Fruit fly (Drosophila melanogaster): ENCODE results near the gene CG44044.
A peak's percentile ranks its signal among the peaks of the same experiment; 100 is the strongest.

Gene CG44044

DNA sequence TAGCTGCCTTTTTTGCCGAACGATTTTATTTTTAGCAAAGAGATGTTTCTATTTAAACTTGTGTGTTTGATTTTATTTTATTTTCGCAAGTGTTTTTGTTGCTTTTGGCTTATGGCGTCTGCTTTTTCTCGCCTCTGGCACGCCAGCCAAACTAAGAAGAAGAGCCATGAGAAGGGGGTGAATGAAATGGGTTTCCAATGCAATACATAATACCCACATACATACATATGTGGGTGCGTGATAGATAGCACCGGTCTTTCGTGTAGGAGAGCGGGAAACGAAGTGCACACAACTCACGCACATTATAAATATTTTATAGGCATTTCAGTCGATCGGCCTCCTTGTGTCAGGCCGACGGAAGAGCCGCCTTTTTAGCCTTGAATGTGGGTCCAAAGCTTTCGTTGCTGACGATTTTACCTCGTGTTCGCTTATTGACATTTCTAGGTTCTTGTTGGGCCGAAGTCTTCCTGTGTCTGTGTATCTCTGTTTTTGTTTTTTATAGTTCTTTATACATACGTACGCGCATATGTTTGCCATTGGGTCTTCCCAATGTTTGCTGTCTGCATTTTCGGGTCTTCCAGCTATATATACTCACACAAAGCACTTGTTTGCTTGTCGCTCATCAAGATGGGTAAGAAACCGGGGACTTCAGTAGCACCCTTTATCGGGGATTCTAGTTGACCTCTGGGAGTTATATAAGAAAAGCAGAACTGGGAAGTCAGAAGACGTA lies 45.6 kb upstream of the CG44044 start:
- TF ChIP-seq CG14711 (tag; optimal IDR thresholded peaks at IDR 0.05), result no peak
- TF ChIP-seq CG5204 (GFP tag; optimal IDR thresholded peaks at IDR 0.05), result no peak
- TF ChIP-seq toe (GFP tag; optimal IDR thresholded peaks at IDR 0.05), result no peak
- no peak for TF ChIP-seq ovo (GFP tag; optimal IDR thresholded peaks at IDR 0.05)
- no peak for TF ChIP-seq kay (GFP tag; ENCODE audit: borderline replicate concordance)
- TF ChIP-seq CG7045 (GFP tag; optimal IDR thresholded peaks at IDR 0.05), result no peak
- no peak for TF ChIP-seq CG33017 (tag; optimal IDR thresholded peaks at IDR 0.05)
- TF ChIP-seq CG1620 (GFP tag; optimal IDR thresholded peaks at IDR 0.05), result no peak
- no peak for TF ChIP-seq cic (GFP tag; optimal IDR thresholded peaks at IDR 0.05)
- no peak for TF ChIP-seq pad (GFP tag; optimal IDR thresholded peaks at IDR 0.05)
- TF ChIP-seq Hr96 (GFP tag; optimal IDR thresholded peaks at IDR 0.05), result no peak
- no peak for TF ChIP-seq tj (GFP tag; optimal IDR thresholded peaks at IDR 0.05)

DNA sequence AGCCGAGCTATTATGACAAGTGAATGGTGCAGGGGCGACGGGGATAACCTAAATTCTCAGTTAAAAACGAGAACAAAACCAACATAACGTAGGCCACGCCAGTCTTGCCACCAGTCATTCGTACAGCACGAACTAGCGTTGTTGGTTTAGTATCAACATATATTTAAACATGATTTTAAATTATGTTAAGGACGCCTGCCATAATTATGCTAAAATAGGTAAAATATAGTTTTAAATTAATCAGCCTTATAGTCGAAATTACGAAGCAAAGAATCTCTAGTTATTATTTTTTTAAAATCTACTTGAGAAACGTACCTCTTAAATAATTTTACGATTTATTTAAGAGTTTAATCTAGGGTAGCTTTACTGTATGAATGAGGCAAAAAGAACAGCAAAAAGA lies 44.6 kb upstream of the CG44044 start:
- TF ChIP-seq bab1 (GFP tag; optimal IDR thresholded peaks at IDR 0.05) (peak; percentile 34), Hr96 (GFP tag; optimal IDR thresholded peaks at IDR 0.05) (no peak), kay (GFP tag; ENCODE audit: borderline replicate concordance) (peak; percentile 66), ovo (GFP tag; optimal IDR thresholded peaks at IDR 0.05) (no peak)

DNA sequence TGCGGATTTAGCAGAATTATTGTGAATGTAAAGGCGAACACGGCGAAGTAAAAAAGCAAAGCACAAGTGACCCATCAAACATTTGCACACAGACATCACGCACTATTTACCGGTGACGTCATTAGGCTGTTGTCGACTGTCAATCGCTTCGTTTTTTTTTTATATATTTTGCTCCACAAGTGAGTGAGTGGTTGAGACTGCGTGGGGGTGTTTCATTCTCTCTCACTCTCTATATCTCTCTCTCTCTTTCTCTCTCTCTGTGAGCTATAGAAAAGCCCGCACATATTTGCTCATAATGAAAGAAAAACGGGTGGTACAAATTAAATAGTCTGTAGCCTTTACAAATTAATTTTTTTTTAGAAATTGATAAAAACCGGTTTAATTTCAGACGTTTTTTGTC lies 44.1 kb upstream of the CG44044 start:
- no peak for TF ChIP-seq CG12768 (GFP tag; optimal IDR thresholded peaks at IDR 0.05)
- TF ChIP-seq cnc (optimal IDR thresholded peaks at IDR 0.05), result no peak
- no peak for TF ChIP-seq Clk (GFP tag; optimal IDR thresholded peaks at IDR 0.05)
- no peak for TF ChIP-seq tj (GFP tag; optimal IDR thresholded peaks at IDR 0.05)
- no peak for TF ChIP-seq CG14711 (tag; optimal IDR thresholded peaks at IDR 0.05)
- TF ChIP-seq Hr96 (GFP tag; optimal IDR thresholded peaks at IDR 0.05), result no peak

DNA sequence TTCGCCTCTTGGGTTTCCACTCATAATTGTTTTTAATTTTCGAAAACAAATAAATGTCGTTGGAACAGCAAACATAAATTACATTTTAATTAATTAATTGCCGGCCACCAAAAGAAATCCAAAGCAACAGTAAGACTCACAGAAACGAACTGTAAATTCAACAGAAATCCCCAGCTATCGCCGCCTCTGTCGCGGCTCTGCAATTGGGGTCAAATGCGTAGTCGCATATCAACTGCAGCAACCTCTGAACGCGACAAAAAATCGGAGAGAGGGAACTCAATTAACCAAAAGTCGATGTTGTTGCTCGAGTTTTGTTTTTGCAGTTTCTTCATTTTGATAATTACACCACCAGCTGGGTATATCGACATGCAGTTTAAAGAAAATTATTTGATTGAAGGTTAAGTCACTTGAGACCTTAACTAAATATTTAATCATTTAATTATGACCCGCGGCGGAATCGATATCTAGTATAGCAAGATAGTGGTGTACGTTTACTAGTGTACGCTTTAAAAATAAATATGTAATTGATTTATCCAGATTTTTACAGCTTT lies 42.2 kb upstream of the CG44044 start:
- TF ChIP-seq cnc (optimal IDR thresholded peaks at IDR 0.05) (no peak), CG12768 (GFP tag; optimal IDR thresholded peaks at IDR 0.05) (no peak), Clk (GFP tag; optimal IDR thresholded peaks at IDR 0.05) (no peak), cic (GFP tag; optimal IDR thresholded peaks at IDR 0.05) (no peak), Mnt (GFP tag; optimal IDR thresholded peaks at IDR 0.05) (no peak), CG1620 (GFP tag; optimal IDR thresholded peaks at IDR 0.05) (no peak), kay (GFP tag; ENCODE audit: borderline replicate concordance) (no peak), CG7101 (tag; optimal IDR thresholded peaks at IDR 0.05) (no peak), tj (GFP tag; optimal IDR thresholded peaks at IDR 0.05) (no peak), Crg-1 (GFP tag; optimal IDR thresholded peaks at IDR 0.05) (no peak)

dm6 chr3R:16280003-16280998 lies 41.3 kb upstream of the CG44044 start:
- peak; percentile 99 for TF ChIP-seq CG5204 (GFP tag; optimal IDR thresholded peaks at IDR 0.05)
- peak; percentile 100 for TF ChIP-seq CG11617 (GFP tag; optimal IDR thresholded peaks at IDR 0.05)
- TF ChIP-seq CG14711 (tag; optimal IDR thresholded peaks at IDR 0.05), result peak; percentile 98
- TF ChIP-seq CG12768 (GFP tag; optimal IDR thresholded peaks at IDR 0.05), result peak; percentile 99
- no peak for TF ChIP-seq cnc (optimal IDR thresholded peaks at IDR 0.05)
- TF ChIP-seq toe (GFP tag; optimal IDR thresholded peaks at IDR 0.05), result peak; percentile 97
- peak; percentile 99 for TF ChIP-seq CG7045 (GFP tag; optimal IDR thresholded peaks at IDR 0.05)
- peak; percentile 96 for TF ChIP-seq cic (GFP tag; optimal IDR thresholded peaks at IDR 0.05)
- peak; percentile 99 for TF ChIP-seq CG1620 (GFP tag; optimal IDR thresholded peaks at IDR 0.05)
- peak; percentile 99 for TF ChIP-seq CG7101 (tag; optimal IDR thresholded peaks at IDR 0.05)
- TF ChIP-seq Clk (GFP tag; optimal IDR thresholded peaks at IDR 0.05), result peak; percentile 97
- TF ChIP-seq kay (GFP tag; ENCODE audit: borderline replicate concordance), result peak; percentile 99
- TF ChIP-seq Mnt (GFP tag; optimal IDR thresholded peaks at IDR 0.05), result peak; percentile 91
- TF ChIP-seq tj (GFP tag; optimal IDR thresholded peaks at IDR 0.05), result peak; percentile 96
- peak; percentile 93 for TF ChIP-seq pad (GFP tag; optimal IDR thresholded peaks at IDR 0.05)
- TF ChIP-seq Crg-1 (GFP tag; optimal IDR thresholded peaks at IDR 0.05), result peak; percentile 99
- TF ChIP-seq bab1 (GFP tag; optimal IDR thresholded peaks at IDR 0.05), result peak; percentile 100
- peak; percentile 99 for TF ChIP-seq CG33017 (tag; optimal IDR thresholded peaks at IDR 0.05)
- TF ChIP-seq Hr96 (GFP tag; optimal IDR thresholded peaks at IDR 0.05), result peak; percentile 99
- TF ChIP-seq ovo (GFP tag; optimal IDR thresholded peaks at IDR 0.05), result peak; percentile 95

dm6 chr3R:16281033-16281680 lies 40.5 kb upstream of the CG44044 start:
- TF ChIP-seq ovo (GFP tag; optimal IDR thresholded peaks at IDR 0.05) (no peak), CG12768 (GFP tag; optimal IDR thresholded peaks at IDR 0.05) (no peak), CG11617 (GFP tag; optimal IDR thresholded peaks at IDR 0.05) (no peak), toe (GFP tag; optimal IDR thresholded peaks at IDR 0.05) (no peak), Mnt (GFP tag; optimal IDR thresholded peaks at IDR 0.05) (no peak), CG7101 (tag; optimal IDR thresholded peaks at IDR 0.05) (no peak), pad (GFP tag; optimal IDR thresholded peaks at IDR 0.05) (no peak), cic (GFP tag; optimal IDR thresholded peaks at IDR 0.05) (no peak)
